Fruit fly (Drosophila melanogaster) whole organism, embryonic: Measurements from ENCODE around the gene Catsup.

Experiments
- Antp ChIP-seq: fragments of 200-800 bp; sonication (Bioruptor generic); optimal IDR thresholded peaks from 3 replicates; lab custom pipeline; 2016; ENCODE audit warnings: missing biosample characterization, missing genetic modification characterization
- C15 ChIP-seq: fragments of 200-800 bp; sonication (Bioruptor generic); IDR thresholded peaks from 3 replicates; pipeline ENCODE4 v1.3.6; 2022; ENCODE audit warnings: missing biosample characterization, missing genetic modification characterization
- CG12744 ChIP-seq: fragments of 200-800 bp; sonication (Bioruptor generic); optimal IDR thresholded peaks from 2 replicates; lab custom pipeline; 2016; ENCODE audit warnings: missing biosample characterization, missing genetic modification characterization
- CG12942 ChIP-seq: fragments of 200-800 bp; sonication (Bioruptor generic); optimal IDR thresholded peaks from 3 replicates; lab custom pipeline; 2016; ENCODE audit warnings: missing biosample characterization, missing genetic modification characterization
- CG13424 ChIP-seq: fragments of 200-800 bp; sonication (Bioruptor generic); optimal IDR thresholded peaks from 2 replicates; lab custom pipeline; 2019; ENCODE audit warnings: missing biosample characterization, mild to moderate bottlenecking, missing genetic modification characterization, moderate library complexity
- CG14441 ChIP-seq: fragments of 200-800 bp; sonication (Bioruptor generic); IDR thresholded peaks from 2 replicates; pipeline ENCODE4 v1.3.6; 2022; ENCODE audit warnings: missing biosample characterization, missing genetic modification characterization
- CG14860 ChIP-seq: fragments of 200-800 bp; sonication (Bioruptor generic); IDR thresholded peaks from 3 replicates; pipeline ENCODE4 v1.3.6; 2022; ENCODE audit warnings: missing biosample characterization, missing genetic modification characterization; ENCODE audit not compliant: partially characterized antibody
- CG16815 ChIP-seq: fragments of 200-800 bp; sonication (Bioruptor generic); optimal IDR thresholded peaks from 3 replicates; lab custom pipeline; 2017; ENCODE audit warnings: missing biosample characterization, mild to moderate bottlenecking, missing genetic modification characterization
- CG2202 ChIP-seq: fragments of 200-800 bp; sonication (Bioruptor generic); optimal IDR thresholded peaks from 2 replicates; lab custom pipeline; 2018; ENCODE audit warnings: missing biosample characterization, mild to moderate bottlenecking, missing genetic modification characterization
- CG3281 ChIP-seq: fragments of 200-800 bp; sonication (Bioruptor generic); optimal IDR thresholded peaks from 3 replicates; lab custom pipeline; 2017; ENCODE audit warnings: missing biosample characterization, mild to moderate bottlenecking, missing genetic modification characterization
- CG34422 ChIP-seq: fragments of 200-800 bp; sonication (Bioruptor generic); IDR thresholded peaks from 3 replicates; pipeline ENCODE4 v1.3.6; 2022; ENCODE audit warnings: missing biosample characterization, missing genetic modification characterization
- CG3847 ChIP-seq: fragments of 200-800 bp; sonication (Bioruptor generic); IDR thresholded peaks from 2 replicates; pipeline ENCODE4 v1.3.6; 2022; ENCODE audit warnings: missing biosample characterization, missing genetic modification characterization
- CG4282 ChIP-seq: fragments of 200-800 bp; sonication (Bioruptor generic); optimal IDR thresholded peaks from 2 replicates; lab custom pipeline; 2016; ENCODE audit warnings: missing biosample characterization, missing genetic modification characterization
- CG5245 ChIP-seq: fragments of 200-800 bp; sonication (Bioruptor generic); optimal IDR thresholded peaks from 3 replicates; lab custom pipeline; 2016; ENCODE audit warnings: missing biosample characterization, missing genetic modification characterization
- CG6683 ChIP-seq: fragments of 200-800 bp; sonication (Bioruptor generic); optimal IDR thresholded peaks from 2 replicates; lab custom pipeline; 2017; ENCODE audit warnings: missing biosample characterization, mild to moderate bottlenecking, missing genetic modification characterization, missing genetic modification reagents
- CG7372 ChIP-seq: fragments of 200-800 bp; sonication (Bioruptor generic); IDR thresholded peaks from 2 replicates; pipeline ENCODE4 v1.3.6; 2022; ENCODE audit warnings: missing biosample characterization, missing genetic modification characterization
- CG7745 ChIP-seq: fragments of 200-800 bp; sonication (Bioruptor generic); optimal IDR thresholded peaks from 2 replicates; lab custom pipeline; 2018; ENCODE audit warnings: missing biosample characterization, mild to moderate bottlenecking, missing genetic modification characterization, moderate library complexity
- CG7928 ChIP-seq: fragments of 200-800 bp; sonication (Bioruptor generic); optimal IDR thresholded peaks from 2 replicates; lab custom pipeline; 2017; ENCODE audit warnings: missing biosample characterization, mild to moderate bottlenecking, missing genetic modification characterization
- E2f2 ChIP-seq: fragments of 200-800 bp; sonication (Bioruptor generic); IDR thresholded peaks from 2 replicates; pipeline ENCODE4 v1.3.6; 2022; ENCODE audit warnings: missing biosample characterization, missing genetic modification characterization
- Eip74EF ChIP-seq, 2 experiments: fragments of 200-800 bp in 1 of 2; fragments of >200 bp in 1 of 2; sonication (Bioruptor generic) in 1 of 2; optimal IDR thresholded peaks; 2 replicates each; lab custom pipeline; 2017 to 2019; ENCODE audit warnings: missing biosample characterization in 2 of 2, missing genetic modification characterization in 2 of 2, mild to moderate bottlenecking in 1 of 2, moderate library complexity in 1 of 2
- Gug ChIP-seq: fragments of 200-800 bp; sonication (Bioruptor generic); IDR thresholded peaks from 4 replicates; pipeline ENCODE4 v1.3.6; 2022; ENCODE audit warnings: missing biosample characterization, missing genetic modification characterization
- Jarid2 ChIP-seq: fragments of 200-800 bp; sonication (Bioruptor generic); optimal IDR thresholded peaks from 3 replicates; lab custom pipeline; 2017; ENCODE audit warnings: mild to moderate bottlenecking, missing biosample characterization, missing genetic modification reagents, missing genetic modification characterization
- Oaz ChIP-seq: fragments of 200-800 bp; sonication (Bioruptor generic); IDR thresholded peaks from 2 replicates; pipeline ENCODE4 v1.3.6; 2022; ENCODE audit warnings: missing biosample characterization, missing genetic modification characterization
- Oli ChIP-seq: fragments of 200-800 bp; sonication (Bioruptor generic); optimal IDR thresholded peaks from 2 replicates; lab custom pipeline; 2018; ENCODE audit warnings: missing biosample characterization, mild to moderate bottlenecking, missing genetic modification characterization, moderate library complexity
- Poxn ChIP-seq: fragments of 200-800 bp; sonication (Bioruptor generic); IDR thresholded peaks from 2 replicates; pipeline ENCODE4 v1.3.6; 2022; ENCODE audit warnings: missing biosample characterization, missing genetic modification characterization
- Sox102F ChIP-seq: fragments of 200-800 bp; sonication (Bioruptor generic); optimal IDR thresholded peaks from 2 replicates; lab custom pipeline; 2018; ENCODE audit warnings: missing biosample characterization, mild to moderate bottlenecking, missing genetic modification characterization, moderate library complexity
- Sry-δ ChIP-seq: fragments of 200-800 bp; sonication (Bioruptor generic); optimal IDR thresholded peaks from 2 replicates; lab custom pipeline; 2016; ENCODE audit warnings: missing biosample characterization, missing genetic modification characterization
- TFAM ChIP-seq: fragments of 200-800 bp; sonication (Bioruptor generic); optimal IDR thresholded peaks from 2 replicates; lab custom pipeline; 2017; ENCODE audit warnings: missing biosample characterization, missing genetic modification characterization, inconsistent platforms
- Trl ChIP-seq, 3 experiments: fragments of >200 bp in 2 of 3; fragments of 200-800 bp in 1 of 3; sonication (Bioruptor generic) in 1 of 3; optimal IDR thresholded peaks; 2 replicates in 1 of 3; 3 replicates in 2 of 3; lab custom pipeline; 2016 to 2017; ENCODE audit warnings: missing biosample characterization in 1 of 3, missing genetic modification characterization in 1 of 3
- cato ChIP-seq: fragments of 200-800 bp; sonication (Bioruptor generic); optimal IDR thresholded peaks from 2 replicates; lab custom pipeline; 2016; ENCODE audit warnings: missing biosample characterization, missing genetic modification characterization, borderline replicate concordance
- chif ChIP-seq, 2 experiments: fragments of 200-800 bp; sonication (Bioruptor generic); optimal IDR thresholded peaks; 3 replicates each; lab custom pipeline; 2016; ENCODE audit warnings: missing biosample characterization in 2 of 2, missing genetic modification characterization in 2 of 2
- danr ChIP-seq: fragments of 200-800 bp; sonication (Bioruptor generic); IDR thresholded peaks from 2 replicates; pipeline ENCODE4 v1.3.6; 2022; ENCODE audit warnings: missing biosample characterization, missing genetic modification characterization
- ems ChIP-seq: fragments of 200-800 bp; sonication (Bioruptor generic); optimal IDR thresholded peaks from 3 replicates; lab custom pipeline; 2016; ENCODE audit warnings: missing biosample characterization, missing genetic modification characterization
- gsb ChIP-seq: fragments of 200-800 bp; sonication (Bioruptor generic); IDR thresholded peaks from 2 replicates; pipeline ENCODE4 v1.3.6; 2022; ENCODE audit warnings: missing biosample characterization, missing genetic modification characterization
- gsb-n ChIP-seq: fragments of 200-800 bp; sonication (Bioruptor generic); optimal IDR thresholded peaks from 3 replicates; lab custom pipeline; 2018; ENCODE audit warnings: missing biosample characterization, mild to moderate bottlenecking, missing genetic modification characterization
- insv ChIP-seq, 2 experiments: fragments of 200-800 bp; sonication (Bioruptor generic); optimal IDR thresholded peaks; 3 replicates each; lab custom pipeline; 2016 to 2018; ENCODE audit warnings: missing biosample characterization in 2 of 2, missing genetic modification characterization in 2 of 2
- kah ChIP-seq: fragments of 200-800 bp; sonication (Bioruptor generic); optimal IDR thresholded peaks from 2 replicates; lab custom pipeline; 2018; ENCODE audit warnings: missing biosample characterization, mild to moderate bottlenecking, missing genetic modification characterization
- lola ChIP-seq, 3 experiments: fragments of >200 bp in 2 of 3; fragments of 200-800 bp in 1 of 3; sonication (Bioruptor generic) in 1 of 3; optimal IDR thresholded peaks; 2 replicates each; lab custom pipeline; 2017 to 2019; ENCODE audit warnings: missing biosample characterization in 3 of 3, missing genetic modification characterization in 3 of 3, mild to moderate bottlenecking in 1 of 3, moderate library complexity in 1 of 3
- nerfin-2 ChIP-seq: fragments of 200-800 bp; sonication (Bioruptor generic); IDR thresholded peaks from 2 replicates; pipeline ENCODE4 v1.3.6; 2022; ENCODE audit warnings: missing biosample characterization, missing genetic modification characterization; ENCODE audit not compliant: partially characterized antibody
- sim ChIP-seq: fragments of 200-800 bp; sonication (Bioruptor generic); IDR thresholded peaks from 2 replicates; pipeline ENCODE4 v1.3.6; 2022; ENCODE audit warnings: missing biosample characterization, missing genetic modification characterization
- sob ChIP-seq: fragments of 200-800 bp; sonication (Bioruptor generic); IDR thresholded peaks from 2 replicates; pipeline ENCODE4 v1.3.6; 2022; ENCODE audit warnings: missing biosample characterization, missing genetic modification characterization
- stc ChIP-seq: fragments of 200-800 bp; sonication (Bioruptor generic); IDR thresholded peaks from 2 replicates; pipeline ENCODE4 v1.3.6; 2022; ENCODE audit warnings: missing biosample characterization, missing genetic modification characterization
- stwl ChIP-seq: fragments of 200-800 bp; sonication (Bioruptor generic); optimal IDR thresholded peaks from 3 replicates; lab custom pipeline; 2018; ENCODE audit warnings: missing biosample characterization, mild to moderate bottlenecking, missing genetic modification characterization, moderate library complexity
- sug ChIP-seq: fragments of 200-800 bp; optimal IDR thresholded peaks from 2 replicates; lab custom pipeline; 2019; ENCODE audit warnings: missing biosample characterization, mild to moderate bottlenecking, missing genetic modification characterization, moderate library complexity
- tap ChIP-seq: fragments of 200-800 bp; optimal IDR thresholded peaks from 3 replicates; lab custom pipeline; 2019; ENCODE audit warnings: missing biosample characterization, mild to moderate bottlenecking, missing genetic modification characterization, moderate library complexity
- tin ChIP-seq: fragments of 200-800 bp; sonication (Bioruptor generic); optimal IDR thresholded peaks from 3 replicates; lab custom pipeline; 2016; ENCODE audit warnings: missing biosample characterization, missing genetic modification characterization
- tll ChIP-seq, 2 experiments: fragments of 200-800 bp in 1 of 2; fragments of >200 bp in 1 of 2; sonication (Bioruptor generic) in 1 of 2; optimal IDR thresholded peaks; 2 replicates each; lab custom pipeline; 2017 to 2019; ENCODE audit warnings: missing biosample characterization in 2 of 2, missing genetic modification characterization in 2 of 2, mild to moderate bottlenecking in 1 of 2, moderate library complexity in 1 of 2
- vnd ChIP-seq: fragments of 200-800 bp; sonication (Bioruptor generic); IDR thresholded peaks from 3 replicates; pipeline ENCODE4 v1.3.6; 2022; ENCODE audit warnings: missing biosample characterization, missing genetic modification characterization; ENCODE audit not compliant: partially characterized antibody

Catsup gene

dm6 chr2L:19051534-19052100, 10.0 kb downstream of the Catsup start, which contains the start of gene Rpn3 (continued):
- TF ChIP-seq Eip74EF (GFP tag; optimal IDR thresholded peaks at IDR 0.05; lab: Kevin White, UChicago) (peak in 1 of 2 experiments; percentile 70), CG7372 (GFP tag; lab: Robert Waterston, UW) (peak; percentile 53; the same call in 1 of the 2 replicates), CG14860 (GFP tag; lab: Robert Waterston, UW) (peak; percentile 66; the same call in 2 of the 3 replicates), danr (GFP tag; lab: Robert Waterston, UW) (peak; percentile 63), gsb-n (tag; lab: Kevin White, UChicago) (peak; percentile 69), cato (GFP tag; lab: Kevin White, UChicago) (peak; percentile 80), sob (GFP tag; lab: Robert Waterston, UW) (peak; percentile 86), CG3281 (GFP tag; lab: Kevin White, UChicago) (peak; percentile 80), Sry-δ (GFP tag; lab: Kevin White, UChicago) (peak; percentile 65), E2f2 (peak; percentile 66), kah (GFP tag; lab: Kevin White, UChicago) (no peak), CG7928 (no peak), CG3847 (peak; percentile 67), CG13424 (peak; percentile 82), C15 (peak; percentile 73; the same call in 1 of the 3 replicates), stc (GFP tag; lab: Robert Waterston, UW) (peak; percentile 73), sug (tag; lab: Kevin White, UChicago) (peak; percentile 66), Oaz (GFP tag; lab: Robert Waterston, UW) (peak; percentile 71), TFAM (GFP tag; lab: Kevin White, UChicago) (peak; percentile 32), tin (peak; percentile 81), CG14441 (GFP tag; lab: Robert Waterston, UW) (peak; percentile 86), CG2202 (peak; percentile 62), CG12942 (GFP tag; lab: Kevin White, UChicago) (peak; percentile 85), lola (GFP tag; optimal IDR thresholded peaks at IDR 0.05; lab: Kevin White, UChicago) (peak in 1 of 3 experiments; percentile 77), Jarid2 (GFP tag; lab: Kevin White, UChicago) (no peak), CG6683 (GFP tag; lab: Kevin White, UChicago) (peak; percentile 27), insv (GFP tag; optimal IDR thresholded peaks at IDR 0.05; lab: Kevin White, UChicago) (no peak), sim (GFP tag; lab: Robert Waterston, UW) (0 out of 2 replicates have a peak, but pooled peaks have one; percentile 63), tap (tag; lab: Kevin White, UChicago) (peak; percentile 74), Poxn (GFP tag; lab: Robert Waterston, UW) (peak; percentile 10; the same call in 1 of the 2 replicates), CG16815 (peak; percentile 68), vnd (GFP tag; lab: Robert Waterston, UW) (peak; percentile 72), Trl (optimal IDR thresholded peaks at IDR 0.05; lab: Kevin White, UChicago) (no peak), Trl (GFP tag; optimal IDR thresholded peaks at IDR 0.05; lab: Kevin White, UChicago) (peak; percentile 81), CG12744 (peak; percentile 70), tll (GFP tag; optimal IDR thresholded peaks at IDR 0.05; lab: Kevin White, UChicago) (no peak), Oli (tag; lab: Kevin White, UChicago) (peak; percentile 82), CG5245 (GFP tag; lab: Kevin White, UChicago) (peak; percentile 62), CG7745 (no peak), gsb (GFP tag; lab: Robert Waterston, UW) (peak; percentile 55; the same call in 1 of the 2 replicates), stwl (tag; lab: Kevin White, UChicago) (peak; percentile 73), Sox102F (GFP tag; lab: Kevin White, UChicago) (peak; percentile 91), Gug (peak; percentile 57; the same call in 3 of the 4 replicates), CG4282 (GFP tag; lab: Kevin White, UChicago) (peak; percentile 38), chif (GFP tag; optimal IDR thresholded peaks at IDR 0.05; lab: Kevin White, UChicago) (peak; percentile 75 to 85), nerfin-2 (GFP tag; lab: Robert Waterston, UW) (peak; percentile 75), CG34422 (GFP tag; lab: Robert Waterston, UW) (peak; percentile 83), Antp (GFP tag; lab: Kevin White, UChicago) (peak; percentile 68), ems (peak; percentile 80)
